Worm (Caenorhabditis elegans): ENCODE measurements around the gene droe-4.

Gene droe-4

ce11 chrV:14001929-14002328, 9.5 kb downstream of the droe-4 start:
- no peak for TF ChIP-seq zip-8 (tag; optimal IDR thresholded peaks at IDR 0.05)
- TF ChIP-seq ztf-11 (tag; optimal IDR thresholded peaks at IDR 0.05) = no peak
- TF ChIP-seq hlh-1 (tag; optimal IDR thresholded peaks at IDR 0.05) = no peak
- TF ChIP-seq nhr-28 (tag; optimal IDR thresholded peaks at IDR 0.05) = no peak
- no peak for TF ChIP-seq sptf-1 (tag; optimal IDR thresholded peaks at IDR 0.05)
- no peak for TF ChIP-seq drap-1 (GFP tag; optimal IDR thresholded peaks at IDR 0.05)
- no peak for TF ChIP-seq lin-32 (GFP tag; optimal IDR thresholded peaks at IDR 0.05)
- TF ChIP-seq unc-62 (GFP tag; optimal IDR thresholded peaks at IDR 0.05) = no peak
- TF ChIP-seq blmp-1 (tag; optimal IDR thresholded peaks at IDR 0.05) = no peak
- no peak for TF ChIP-seq snpc-4 (tag; optimal IDR thresholded peaks at IDR 0.05)
- no peak for TF ChIP-seq lsy-2 (tag; optimal IDR thresholded peaks at IDR 0.05)
- TF ChIP-seq ceh-83 (GFP tag; optimal IDR thresholded peaks at IDR 0.05) = no peak

- TF ChIP-seq ham-2 (GFP tag; optimal IDR thresholded peaks at IDR 0.05) (peak; percentile 44), cnd-1 (tag; optimal IDR thresholded peaks at IDR 0.05) (no peak), pha-4 (tag; optimal IDR thresholded peaks at IDR 0.05) (peak; percentile 21)
Measured at ce11 chrV:14002402-14002801, 9.9 kb downstream of the droe-4 start.

- TF ChIP-seq flh-1 (GFP tag; optimal IDR thresholded peaks at IDR 0.05) = no peak
- TF ChIP-seq ces-1 (GFP tag; optimal IDR thresholded peaks at IDR 0.05) = peak; percentile 32
Measured at ce11 chrV:14003587-14004156, 11.2 kb downstream of the droe-4 start.

ce11 chrV:14004342-14004741, 11.9 kb downstream of the droe-4 start:
- TF ChIP-seq elt-3 (tag; optimal IDR thresholded peaks at IDR 0.05) (no peak), ces-1 (GFP tag; optimal IDR thresholded peaks at IDR 0.05) (peak; percentile 56), unc-62 (GFP tag; optimal IDR thresholded peaks at IDR 0.05) (peak; percentile 18), unc-120 (tag; optimal IDR thresholded peaks at IDR 0.05; ENCODE audit: poor library complexity, severe bottlenecking) (peak; percentile 16), sem-2 (GFP tag; optimal IDR thresholded peaks at IDR 0.05) (no peak), hlh-1 (tag; optimal IDR thresholded peaks at IDR 0.05) (peak; percentile 45), elt-1 (tag; optimal IDR thresholded peaks at IDR 0.05; ENCODE audit: borderline replicate concordance, insufficient read depth) (no peak)

DNA sequence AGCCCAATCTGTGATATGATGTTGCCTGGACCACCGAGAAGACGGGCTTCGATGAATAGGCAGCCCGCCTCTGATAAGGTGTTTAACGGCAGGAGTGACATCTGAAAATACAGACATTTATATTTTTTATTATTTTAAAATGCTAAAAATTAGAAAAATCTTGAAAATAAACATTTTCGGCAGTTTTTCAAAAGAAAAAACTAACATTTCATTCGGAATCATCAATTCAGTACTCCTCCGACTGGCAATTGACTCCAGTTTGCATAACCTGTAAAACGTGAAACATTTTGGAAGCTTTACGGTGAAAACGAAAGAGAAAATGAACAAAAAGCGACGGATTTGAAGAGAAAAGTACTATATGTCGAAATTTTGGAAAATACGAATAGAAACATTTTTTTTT, 13.4 kb downstream of the droe-4 start, which contains the start of gene ric-7:
Gene ric-7 (minus strand): TSS at position 101 of the 400 bp plus-strand sequence.
- no peak for TF ChIP-seq mls-2 (tag; optimal IDR thresholded peaks at IDR 0.05)
- TF ChIP-seq nhr-28 (tag; optimal IDR thresholded peaks at IDR 0.05) = no peak
- no peak for TF ChIP-seq ceh-43 (GFP tag; optimal IDR thresholded peaks at IDR 0.05)
- no peak for TF ChIP-seq tbx-8 (GFP tag; optimal IDR thresholded peaks at IDR 0.05)
- no peak for TF ChIP-seq lin-32 (GFP tag; optimal IDR thresholded peaks at IDR 0.05)
- TF ChIP-seq elt-3 (tag; optimal IDR thresholded peaks at IDR 0.05) = no peak
- no peak for TF ChIP-seq ceh-83 (GFP tag; optimal IDR thresholded peaks at IDR 0.05)
- TF ChIP-seq ces-1 (GFP tag; optimal IDR thresholded peaks at IDR 0.05) = no peak
- no peak for TF ChIP-seq elt-1 (tag; optimal IDR thresholded peaks at IDR 0.05; ENCODE audit: borderline replicate concordance, insufficient read depth)
- TF ChIP-seq ham-2 (GFP tag; optimal IDR thresholded peaks at IDR 0.05) = no peak
- no peak for TF ChIP-seq lin-13 (tag; optimal IDR thresholded peaks at IDR 0.05)
- no peak for TF ChIP-seq lsy-2 (tag; optimal IDR thresholded peaks at IDR 0.05)
- TF ChIP-seq bed-3 (GFP tag; optimal IDR thresholded peaks at IDR 0.05) = no peak
- no peak for TF ChIP-seq sptf-1 (tag; optimal IDR thresholded peaks at IDR 0.05)
- no peak for TF ChIP-seq nhr-76 (tag; optimal IDR thresholded peaks at IDR 0.05)
- no peak for TF ChIP-seq flh-1 (GFP tag; optimal IDR thresholded peaks at IDR 0.05)
- no peak for TF ChIP-seq nhr-237 (tag; optimal IDR thresholded peaks at IDR 0.05)
- TF ChIP-seq drap-1 (GFP tag; optimal IDR thresholded peaks at IDR 0.05) = no peak
- TF ChIP-seq ceh-39 (tag; optimal IDR thresholded peaks at IDR 0.05) = no peak
- no peak for TF ChIP-seq ztf-11 (tag; optimal IDR thresholded peaks at IDR 0.05)

DNA sequence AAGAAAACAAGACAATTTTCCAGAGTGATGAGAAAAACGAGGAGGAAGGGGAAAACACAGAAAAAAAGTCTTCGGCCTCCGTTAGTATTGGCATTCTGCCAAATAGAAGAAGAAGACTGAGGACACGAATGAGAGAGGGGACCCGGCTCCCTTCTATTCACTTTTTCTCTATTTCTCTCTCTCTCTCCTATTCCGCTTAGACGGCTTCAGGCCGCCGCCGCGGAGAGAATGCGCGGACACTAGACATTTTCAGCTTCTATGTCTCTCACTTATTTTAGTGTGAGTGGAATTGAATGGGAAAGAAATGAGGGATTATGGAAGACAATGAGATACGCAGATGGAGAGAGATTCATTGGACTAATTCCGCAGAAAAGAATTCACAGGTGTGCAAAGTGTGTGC, 14.4 kb downstream of the droe-4 start:
- TF ChIP-seq lin-32 (GFP tag; optimal IDR thresholded peaks at IDR 0.05) = no peak
- peak; percentile 21 for TF ChIP-seq ham-2 (GFP tag; optimal IDR thresholded peaks at IDR 0.05)
- no peak for TF ChIP-seq nhr-28 (tag; optimal IDR thresholded peaks at IDR 0.05)
- no peak for TF ChIP-seq unc-39 (tag; optimal IDR thresholded peaks at IDR 0.05)
- TF ChIP-seq blmp-1 (tag; optimal IDR thresholded peaks at IDR 0.05) = no peak
- TF ChIP-seq ceh-39 (tag; optimal IDR thresholded peaks at IDR 0.05) = no peak
- TF ChIP-seq flh-1 (GFP tag; optimal IDR thresholded peaks at IDR 0.05) = no peak
- peak; percentile 1 for TF ChIP-seq ces-1 (GFP tag; optimal IDR thresholded peaks at IDR 0.05)
- TF ChIP-seq sptf-1 (tag; optimal IDR thresholded peaks at IDR 0.05) = no peak
- no peak for TF ChIP-seq ceh-83 (GFP tag; optimal IDR thresholded peaks at IDR 0.05)
- TF ChIP-seq ztf-11 (tag; optimal IDR thresholded peaks at IDR 0.05) = no peak
- TF ChIP-seq hlh-1 (tag; optimal IDR thresholded peaks at IDR 0.05) = no peak
- TF ChIP-seq tbx-8 (GFP tag; optimal IDR thresholded peaks at IDR 0.05) = no peak

All from whole organism, mixed stage, embryonic.